Worm (Caenorhabditis elegans): ENCODE measurements around the gene fbxc-44.

DNA sequence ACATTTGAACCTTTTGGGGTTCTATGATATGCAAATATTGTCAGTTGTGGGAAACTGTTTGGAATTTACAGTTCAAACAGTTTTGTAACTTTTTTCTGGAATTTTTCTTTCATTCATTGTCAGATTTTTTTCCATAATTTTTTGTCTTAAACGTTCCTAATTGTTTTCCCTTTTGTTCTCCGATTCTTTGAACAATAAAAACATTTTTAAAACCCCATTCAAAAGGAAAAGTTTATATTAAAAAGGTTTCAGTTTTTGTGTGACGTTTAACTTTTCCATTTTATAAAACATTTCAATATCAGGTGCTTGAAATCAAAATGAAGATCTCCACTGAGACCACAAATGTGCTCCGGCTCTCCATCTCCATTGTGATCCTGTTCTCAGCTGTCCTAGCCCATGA lies 18.5 kb downstream of the fbxc-44 start, which contains the start of gene F31D5.1:
- TF ChIP-seq efl-1 (optimal IDR thresholded peaks at IDR 0.05): no peak
- no peak for TF ChIP-seq efl-1 (GFP tag; optimal IDR thresholded peaks at IDR 0.05 in 1 of 2)
- no peak for TF ChIP-seq aly-2 (tag; optimal IDR thresholded peaks at IDR 0.05)
- TF ChIP-seq ceh-82 (tag; optimal IDR thresholded peaks at IDR 0.05): no peak
- no peak for TF ChIP-seq fkh-8 (tag; optimal IDR thresholded peaks at IDR 0.05)
- TF ChIP-seq elt-2 (tag; optimal IDR thresholded peaks at IDR 0.05): no peak
- no peak for TF ChIP-seq snpc-4 (tag; optimal IDR thresholded peaks at IDR 0.05)
- TF ChIP-seq lir-3 (tag; optimal IDR thresholded peaks at IDR 0.05; ENCODE audit: poor library complexity): no peak
- TF ChIP-seq xbp-1 (tag; optimal IDR thresholded peaks at IDR 0.05): no peak
- TF ChIP-seq blmp-1 (tag; optimal IDR thresholded peaks at IDR 0.05): no peak
- TF ChIP-seq pqm-1 (tag; optimal IDR thresholded peaks at IDR 0.05): no peak
- TF ChIP-seq nhr-11 (tag; optimal IDR thresholded peaks at IDR 0.05): no peak
- no peak for TF ChIP-seq unc-62 (GFP tag; optimal IDR thresholded peaks at IDR 0.05)
